Worm (Caenorhabditis elegans): ENCODE results near the gene srt-59.

srt-59 gene

ce11 chrIV:603543-603942 is 2.0 kb upstream of the srt-59 start, which contains the start of gene prmt-4:
prmt-4 (minus strand) TSS chrIV:603643.
- TF ChIP-seq ceh-6 (GFP tag; optimal IDR thresholded peaks at IDR 0.05), result no peak
- no peak for TF ChIP-seq unc-55 (GFP tag; optimal IDR thresholded peaks at IDR 0.05)
- no peak for TF ChIP-seq ceh-9 (tag; optimal IDR thresholded peaks at IDR 0.05)
- TF ChIP-seq pha-4 (tag; optimal IDR thresholded peaks at IDR 0.05), result no peak
- TF ChIP-seq zip-5 (tag; optimal IDR thresholded peaks at IDR 0.05), result no peak
- TF ChIP-seq ztf-16 (tag; optimal IDR thresholded peaks at IDR 0.05), result no peak
- TF ChIP-seq ceh-48 (tag; optimal IDR thresholded peaks at IDR 0.05), result no peak
- no peak for TF ChIP-seq pha-2 (tag; optimal IDR thresholded peaks at IDR 0.05)
- TF ChIP-seq madf-2 (tag; optimal IDR thresholded peaks at IDR 0.05), result no peak
- TF ChIP-seq hlh-6 (tag; optimal IDR thresholded peaks at IDR 0.05), result no peak
- TF ChIP-seq nfya-1 (tag; optimal IDR thresholded peaks at IDR 0.05), result no peak
- no peak for TF ChIP-seq ceh-2 (tag; optimal IDR thresholded peaks at IDR 0.05)

- TF ChIP-seq hlh-30 (tag; optimal IDR thresholded peaks at IDR 0.05; ENCODE audit: insufficient read depth) (peak; percentile 9), hlh-6 (tag; optimal IDR thresholded peaks at IDR 0.05) (no peak)
These were observed 5.1 kb downstream of the srt-59 start, which contains the start of the genes C18H7.7 and C18H7.11 for ce11 chrIV:596292-596952. C18H7.7 (minus strand) TSS chrIV:596392. C18H7.11 (plus strand) TSS chrIV:596902.

- TF ChIP-seq lim-6 (tag; optimal IDR thresholded peaks at IDR 0.05), result no peak
- no peak for TF ChIP-seq unc-42 (tag; optimal IDR thresholded peaks at IDR 0.05)
- TF ChIP-seq rnt-1 (tag; optimal IDR thresholded peaks at IDR 0.05), result no peak
- TF ChIP-seq ama-1 (optimal IDR thresholded peaks at IDR 0.05), result no peak
- no peak for TF ChIP-seq che-1 (tag; optimal IDR thresholded peaks at IDR 0.05)
- TF ChIP-seq hlh-6 (tag; optimal IDR thresholded peaks at IDR 0.05), result no peak
These were observed 6.7 kb downstream of the srt-59 start for ce11 chrIV:594840-595239.

- TF ChIP-seq ets-4 (tag; optimal IDR thresholded peaks at IDR 0.05) (no peak), gmeb-2 (tag; optimal IDR thresholded peaks at IDR 0.05) (no peak), pat-9 (tag; optimal IDR thresholded peaks at IDR 0.05) (no peak), pha-2 (tag; optimal IDR thresholded peaks at IDR 0.05) (no peak), ceh-48 (tag; optimal IDR thresholded peaks at IDR 0.05) (no peak), Y22D7AL.16 (tag; optimal IDR thresholded peaks at IDR 0.05) (no peak), K09A11.1 (tag; optimal IDR thresholded peaks at IDR 0.05; ENCODE audit: insufficient read depth) (no peak), che-1 (tag; optimal IDR thresholded peaks at IDR 0.05) (no peak), sdc-2 (tag; optimal IDR thresholded peaks at IDR 0.05) (no peak), madf-2 (tag; optimal IDR thresholded peaks at IDR 0.05) (no peak), C38D4.7 (GFP tag; optimal IDR thresholded peaks at IDR 0.05) (no peak), ceh-45 (GFP tag; IDR thresholded peaks at IDR 0.05) (no peak), tbx-2 (tag; optimal IDR thresholded peaks at IDR 0.05) (no peak), nhr-232 (tag; optimal IDR thresholded peaks at IDR 0.05) (no peak), pha-4 (tag; optimal IDR thresholded peaks at IDR 0.05) (no peak), tbx-7 (tag; optimal IDR thresholded peaks at IDR 0.05) (no peak), mec-3 (tag; optimal IDR thresholded peaks at IDR 0.05; ENCODE audit: borderline replicate concordance) (no peak), hlh-30 (tag; optimal IDR thresholded peaks at IDR 0.05; ENCODE audit: insufficient read depth) (no peak), ceh-30 (tag; optimal IDR thresholded peaks at IDR 0.05) (no peak)
These were observed 8.5 kb downstream of the srt-59 start, which contains the start of gene C18H7.4 for ce11 chrIV:593029-593428. C18H7.4 (plus strand) TSS chrIV:593329.

ce11 chrIV:592382-592781 is 9.1 kb downstream of the srt-59 start, which contains the start of gene C18H7.6:
C18H7.6 (minus strand) TSS chrIV:592485.
- no peak for TF ChIP-seq rnt-1 (tag; optimal IDR thresholded peaks at IDR 0.05)
- TF ChIP-seq C38D4.7 (GFP tag; optimal IDR thresholded peaks at IDR 0.05), result no peak
- TF ChIP-seq ref-2 (tag; optimal IDR thresholded peaks at IDR 0.05), result no peak
- no peak for TF ChIP-seq unc-42 (tag; optimal IDR thresholded peaks at IDR 0.05)
- no peak for TF ChIP-seq ceh-34 (tag; optimal IDR thresholded peaks at IDR 0.05)
- no peak for TF ChIP-seq che-1 (tag; optimal IDR thresholded peaks at IDR 0.05)
- no peak for TF ChIP-seq ets-4 (tag; optimal IDR thresholded peaks at IDR 0.05)
- TF ChIP-seq ceh-18 (tag; optimal IDR thresholded peaks at IDR 0.05), result no peak
- TF ChIP-seq pha-4 (tag; optimal IDR thresholded peaks at IDR 0.05), result no peak
- TF ChIP-seq lim-6 (tag; optimal IDR thresholded peaks at IDR 0.05), result no peak
- TF ChIP-seq ama-1 (optimal IDR thresholded peaks at IDR 0.05), result no peak
- no peak for TF ChIP-seq ttx-3 (tag; optimal IDR thresholded peaks at IDR 0.05)
- no peak for TF ChIP-seq K09A11.1 (tag; optimal IDR thresholded peaks at IDR 0.05; ENCODE audit: insufficient read depth)
- no peak for TF ChIP-seq madf-2 (tag; optimal IDR thresholded peaks at IDR 0.05)
- TF ChIP-seq dmd-4 (tag; optimal IDR thresholded peaks at IDR 0.05; ENCODE audit: borderline replicate concordance), result no peak
- TF ChIP-seq fax-1 (tag; optimal IDR thresholded peaks at IDR 0.05), result no peak
- no peak for TF ChIP-seq ceh-24 (tag; optimal IDR thresholded peaks at IDR 0.05)
- TF ChIP-seq F13H6.1 (tag; optimal IDR thresholded peaks at IDR 0.05), result no peak
- TF ChIP-seq hlh-15 (tag; optimal IDR thresholded peaks at IDR 0.05), result no peak
- TF ChIP-seq pax-1 (tag; optimal IDR thresholded peaks at IDR 0.05), result no peak
